Fruit fly (Drosophila melanogaster) whole organism, embryonic: Measurements from ENCODE around the gene CG9782.

Source experiments
- Aef1 ChIP-seq: fragments of 200-800 bp; sonication (Bioruptor generic); IDR thresholded peaks from 3 replicates; pipeline ENCODE4 v1.3.6; 2022; ENCODE audit warnings: missing biosample characterization, missing genetic modification characterization
- Atf3 ChIP-seq: fragments of 200-800 bp; sonication (Bioruptor generic); optimal IDR thresholded peaks from 3 replicates; lab custom pipeline; 2016; ENCODE audit warnings: missing biosample characterization, missing genetic modification characterization
- CG10565 ChIP-seq: fragments of 200-800 bp; sonication (Bioruptor generic); optimal IDR thresholded peaks from 3 replicates; lab custom pipeline; 2016; ENCODE audit warnings: missing biosample characterization, mild to moderate bottlenecking, missing genetic modification characterization
- CG11247 ChIP-seq: fragments of 200-800 bp; sonication (Bioruptor generic); IDR thresholded peaks from 2 replicates; pipeline ENCODE4 v1.3.6; 2022; ENCODE audit warnings: missing biosample characterization, missing genetic modification characterization
- CG11456 ChIP-seq: fragments of 200-800 bp; sonication (Bioruptor generic); IDR thresholded peaks from 3 replicates; pipeline ENCODE4 v1.3.6; 2022; ENCODE audit warnings: missing biosample characterization, missing genetic modification characterization
- CG1233 ChIP-seq: fragments of 200-800 bp; sonication (Bioruptor generic); optimal IDR thresholded peaks from 4 replicates; lab custom pipeline; 2018; ENCODE audit warnings: missing biosample characterization, mild to moderate bottlenecking, missing genetic modification characterization
- CG12744 ChIP-seq: fragments of 200-800 bp; sonication (Bioruptor generic); optimal IDR thresholded peaks from 2 replicates; lab custom pipeline; 2016; ENCODE audit warnings: missing biosample characterization, missing genetic modification characterization
- CG12942 ChIP-seq: fragments of 200-800 bp; sonication (Bioruptor generic); optimal IDR thresholded peaks from 3 replicates; lab custom pipeline; 2016; ENCODE audit warnings: missing biosample characterization, missing genetic modification characterization
- CG13123 ChIP-seq: fragments of 200-800 bp; sonication (Bioruptor generic); optimal IDR thresholded peaks from 2 replicates; lab custom pipeline; 2016; ENCODE audit warnings: missing biosample characterization, missing genetic modification characterization
- CG14860 ChIP-seq: fragments of 200-800 bp; sonication (Bioruptor generic); IDR thresholded peaks from 3 replicates; pipeline ENCODE4 v1.3.6; 2022; ENCODE audit warnings: missing biosample characterization, missing genetic modification characterization; ENCODE audit not compliant: partially characterized antibody
- CG1603 ChIP-seq: fragments of 200-800 bp; sonication (Bioruptor generic); optimal IDR thresholded peaks from 2 replicates; lab custom pipeline; 2019; ENCODE audit warnings: missing biosample characterization, mild to moderate bottlenecking, missing genetic modification characterization, moderate library complexity
- CG16815 ChIP-seq: fragments of 200-800 bp; sonication (Bioruptor generic); optimal IDR thresholded peaks from 3 replicates; lab custom pipeline; 2017; ENCODE audit warnings: missing biosample characterization, mild to moderate bottlenecking, missing genetic modification characterization
- CG17186 ChIP-seq: fragments of 200-800 bp; sonication (Bioruptor generic); optimal IDR thresholded peaks from 3 replicates; lab custom pipeline; 2017; ENCODE audit warnings: missing biosample characterization, missing genetic modification reagents, missing genetic modification characterization
- CG34224 ChIP-seq: fragments of 200-800 bp; sonication (Bioruptor generic); IDR thresholded peaks from 3 replicates; pipeline ENCODE4 v1.3.6; 2022; ENCODE audit warnings: missing biosample characterization, missing genetic modification characterization; ENCODE audit not compliant: partially characterized antibody
- CG4617 ChIP-seq: fragments of 200-800 bp; sonication (Bioruptor generic); optimal IDR thresholded peaks from 3 replicates; lab custom pipeline; 2016; ENCODE audit warnings: missing biosample characterization, missing genetic modification characterization, borderline replicate concordance
- CG6813 ChIP-seq: fragments of 200-800 bp; sonication (Bioruptor generic); optimal IDR thresholded peaks from 2 replicates; lab custom pipeline; 2017; ENCODE audit warnings: missing biosample characterization, missing genetic modification characterization, mild to moderate bottlenecking, moderate library complexity, missing genetic modification reagents
- CG7271 ChIP-seq: fragments of 200-800 bp; sonication (Bioruptor generic); optimal IDR thresholded peaks from 2 replicates; lab custom pipeline; 2018; ENCODE audit warnings: missing biosample characterization, mild to moderate bottlenecking, missing genetic modification characterization, moderate library complexity
- CG7372 ChIP-seq: fragments of 200-800 bp; sonication (Bioruptor generic); IDR thresholded peaks from 2 replicates; pipeline ENCODE4 v1.3.6; 2022; ENCODE audit warnings: missing biosample characterization, missing genetic modification characterization
- CG8281 ChIP-seq: fragments of 200-800 bp; sonication (Bioruptor generic); optimal IDR thresholded peaks from 2 replicates; lab custom pipeline; 2018; ENCODE audit warnings: missing biosample characterization, mild to moderate bottlenecking, missing genetic modification characterization, moderate library complexity
- CG8765 ChIP-seq: fragments of 200-800 bp; sonication (Bioruptor generic); IDR thresholded peaks from 2 replicates; pipeline ENCODE4 v1.3.6; 2022; ENCODE audit warnings: missing biosample characterization, missing genetic modification characterization
- CG9876 ChIP-seq: fragments of 200-800 bp; sonication (Bioruptor generic); optimal IDR thresholded peaks from 2 replicates; lab custom pipeline; 2016; ENCODE audit warnings: missing biosample characterization, missing genetic modification characterization
- CG9932 ChIP-seq: fragments of 200-800 bp; sonication (Bioruptor generic); IDR thresholded peaks from 2 replicates; pipeline ENCODE4 v1.3.6; 2022; ENCODE audit warnings: missing biosample characterization, missing genetic modification characterization
- CTCF ChIP-seq: fragments of 200-800 bp; sonication (Bioruptor generic); optimal IDR thresholded peaks from 2 replicates; lab custom pipeline; 2017; ENCODE audit warnings: missing biosample characterization, mild to moderate bottlenecking, missing genetic modification characterization, moderate library complexity
- Deaf1 ChIP-seq: fragments of 200-800 bp; optimal IDR thresholded peaks from 3 replicates; lab custom pipeline; 2019; ENCODE audit warnings: missing biosample characterization, mild to moderate bottlenecking, missing genetic modification characterization, moderate library complexity
- HHEX ChIP-seq: fragments of 200-800 bp; sonication (Bioruptor generic); optimal IDR thresholded peaks from 3 replicates; lab custom pipeline; 2017; ENCODE audit warnings: missing biosample characterization, mild to moderate bottlenecking, missing genetic modification characterization, missing genetic modification reagents
- HLH3B ChIP-seq: fragments of 200-800 bp; sonication (Bioruptor generic); IDR thresholded peaks from 2 replicates; pipeline ENCODE4 v1.3.6; 2022; ENCODE audit warnings: missing biosample characterization, missing genetic modification characterization
- HmgZ ChIP-seq: fragments of 200-800 bp; sonication (Bioruptor generic); optimal IDR thresholded peaks from 2 replicates; lab custom pipeline; 2018; ENCODE audit warnings: missing biosample characterization, mild to moderate bottlenecking, missing genetic modification characterization
- Jarid2 ChIP-seq: fragments of 200-800 bp; sonication (Bioruptor generic); optimal IDR thresholded peaks from 3 replicates; lab custom pipeline; 2017; ENCODE audit warnings: mild to moderate bottlenecking, missing biosample characterization, missing genetic modification reagents, missing genetic modification characterization
- Lhr ChIP-seq: fragments of 200-800 bp; sonication (Bioruptor generic); optimal IDR thresholded peaks from 3 replicates; lab custom pipeline; 2017; ENCODE audit warnings: mild to moderate bottlenecking, missing biosample characterization, missing genetic modification reagents, missing genetic modification characterization
- Med ChIP-seq: fragments of 200-800 bp; sonication (Bioruptor generic); peaks from one replicate; lab custom pipeline; 2016; ENCODE audit warnings: missing biosample characterization, missing genetic modification characterization, mild to moderate bottlenecking, inconsistent platforms, moderate library complexity
- Meics ChIP-seq: fragments of 200-800 bp; sonication (Bioruptor generic); optimal IDR thresholded peaks from 2 replicates; lab custom pipeline; 2017; ENCODE audit warnings: missing biosample characterization, mild to moderate bottlenecking, missing genetic modification characterization
- Oli ChIP-seq: fragments of 200-800 bp; sonication (Bioruptor generic); optimal IDR thresholded peaks from 2 replicates; lab custom pipeline; 2018; ENCODE audit warnings: missing biosample characterization, mild to moderate bottlenecking, missing genetic modification characterization, moderate library complexity
- Rfx ChIP-seq: fragments of 200-800 bp; sonication (Bioruptor generic); IDR thresholded peaks from 2 replicates; pipeline ENCODE4 v1.3.6; 2022; ENCODE audit warnings: missing biosample characterization, missing genetic modification characterization
- Trl ChIP-seq, 3 experiments: fragments of >200 bp in 2 of 3; fragments of 200-800 bp in 1 of 3; sonication (Bioruptor generic) in 1 of 3; optimal IDR thresholded peaks; 2 replicates in 1 of 3; 3 replicates in 2 of 3; lab custom pipeline; 2016 to 2017; ENCODE audit warnings: missing biosample characterization in 1 of 3, missing genetic modification characterization in 1 of 3
- Xbp1 ChIP-seq: fragments of 200-800 bp; sonication (Bioruptor generic); optimal IDR thresholded peaks from 3 replicates; lab custom pipeline; 2016; ENCODE audit warnings: missing biosample characterization, mild to moderate bottlenecking, missing genetic modification characterization
- YL-1 ChIP-seq: fragments of 200-800 bp; sonication (Bioruptor generic); optimal IDR thresholded peaks from 3 replicates; lab custom pipeline; 2017; ENCODE audit warnings: missing biosample characterization, mild to moderate bottlenecking, missing genetic modification characterization
- aop ChIP-seq: fragments of 200-800 bp; sonication (Bioruptor generic); IDR thresholded peaks from 2 replicates; pipeline ENCODE4 v1.3.6; 2022; ENCODE audit warnings: missing biosample characterization, missing genetic modification characterization
- ap ChIP-seq: fragments of 200-800 bp; sonication (Bioruptor generic); IDR thresholded peaks from 2 replicates; pipeline ENCODE4 v1.3.6; 2022; ENCODE audit warnings: missing biosample characterization, missing genetic modification characterization
- bigmax ChIP-seq: fragments of 200-800 bp; sonication (Bioruptor generic); optimal IDR thresholded peaks from 2 replicates; lab custom pipeline; 2018; ENCODE audit warnings: missing biosample characterization, mild to moderate bottlenecking, missing genetic modification characterization
- ems ChIP-seq: fragments of 200-800 bp; sonication (Bioruptor generic); optimal IDR thresholded peaks from 3 replicates; lab custom pipeline; 2016; ENCODE audit warnings: missing biosample characterization, missing genetic modification characterization
- ftz-f1 ChIP-seq: fragments of 200-800 bp; sonication (Bioruptor generic); optimal IDR thresholded peaks from 2 replicates; lab custom pipeline; 2016; ENCODE audit warnings: missing biosample characterization, missing genetic modification characterization
- jigr1 ChIP-seq: fragments of 200-800 bp; sonication (Bioruptor generic); IDR thresholded peaks from 3 replicates; pipeline ENCODE4 v1.3.6; 2022; ENCODE audit warnings: missing biosample characterization, missing genetic modification characterization
- jing ChIP-seq: fragments of 200-800 bp; sonication (Bioruptor generic); optimal IDR thresholded peaks from 2 replicates; lab custom pipeline; 2018; ENCODE audit warnings: missing biosample characterization, mild to moderate bottlenecking, missing genetic modification characterization
- lilli ChIP-seq: fragments of 200-800 bp; sonication (Bioruptor generic); optimal IDR thresholded peaks from 3 replicates; lab custom pipeline; 2016; ENCODE audit warnings: missing biosample characterization, missing genetic modification characterization
- ro ChIP-seq: fragments of 200-800 bp; sonication (Bioruptor generic); IDR thresholded peaks from 2 replicates; pipeline ENCODE4 v1.3.6; 2022; ENCODE audit warnings: missing biosample characterization, missing genetic modification characterization
- row ChIP-seq: fragments of 200-800 bp; sonication (Bioruptor generic); IDR thresholded peaks from 3 replicates; pipeline ENCODE4 v1.3.6; 2022; ENCODE audit warnings: missing biosample characterization, missing genetic modification characterization
- slou ChIP-seq: fragments of 200-800 bp; sonication (Bioruptor generic); optimal IDR thresholded peaks from 3 replicates; lab custom pipeline; 2016; ENCODE audit warnings: missing biosample characterization, missing genetic modification characterization
- stc ChIP-seq: fragments of 200-800 bp; sonication (Bioruptor generic); IDR thresholded peaks from 2 replicates; pipeline ENCODE4 v1.3.6; 2022; ENCODE audit warnings: missing biosample characterization, missing genetic modification characterization
- tna ChIP-seq: fragments of 200-800 bp; sonication (Bioruptor generic); IDR thresholded peaks from 2 replicates; pipeline ENCODE4 v1.3.6; 2022; ENCODE audit warnings: missing biosample characterization, missing genetic modification characterization; ENCODE audit not compliant: partially characterized antibody
- ttk ChIP-seq: fragments of 200-800 bp; sonication (Bioruptor generic); IDR thresholded peaks from 2 replicates; pipeline ENCODE4 v2.1.2; 2022; ENCODE audit warnings: missing biosample characterization, missing genetic modification characterization

CG9782 gene

dm6 chrX:16670691-16671481, 49.5 kb upstream of the CG9782 start (continued):
- TF ChIP-seq CG7372 (GFP tag; lab: Robert Waterston, UW) (no peak), lilli (no peak), tna (GFP tag; lab: Robert Waterston, UW) (no peak), CG11456 (GFP tag; lab: Robert Waterston, UW) (no peak), stc (no peak), ttk (no peak), CG10565 (GFP tag; lab: Kevin White, UChicago) (no peak), Rfx (peak; percentile 54; the same call in 1 of the 2 replicates), ems (GFP tag; lab: Kevin White, UChicago) (no peak), slou (no peak), CG12744 (GFP tag; lab: Kevin White, UChicago) (no peak), CG17186 (GFP tag; lab: Kevin White, UChicago) (no peak), jing (no peak), HmgZ (tag; lab: Kevin White, UChicago) (peak; percentile 36), Aef1 (no peak), CG11247 (GFP tag; lab: Robert Waterston, UW) (no peak), ap (GFP tag; lab: Robert Waterston, UW) (no peak), CG14860 (GFP tag; lab: Robert Waterston, UW) (no peak), ro (GFP tag; lab: Robert Waterston, UW) (no peak), jigr1 (GFP tag; lab: Robert Waterston, UW) (no peak), Med (peak; percentile 87), row (GFP tag; lab: Robert Waterston, UW) (peak; percentile 66), CG9932 (GFP tag; lab: Robert Waterston, UW) (peak; percentile 33; the same call in 1 of the 2 replicates), Oli (tag; lab: Kevin White, UChicago) (peak; percentile 33), CG16815 (GFP tag; lab: Kevin White, UChicago) (no peak), Trl (optimal IDR thresholded peaks at IDR 0.05; lab: Kevin White, UChicago) (no peak), Trl (GFP tag; optimal IDR thresholded peaks at IDR 0.05; lab: Kevin White, UChicago) (no peak), ftz-f1 (GFP tag; lab: Kevin White, UChicago) (no peak), aop (no peak), CG7271 (tag; lab: Kevin White, UChicago) (no peak), YL-1 (GFP tag; lab: Kevin White, UChicago) (no peak), CG4617 (no peak), Lhr (GFP tag; lab: Kevin White, UChicago) (no peak), bigmax (GFP tag; lab: Kevin White, UChicago) (no peak), CG1603 (tag; lab: Kevin White, UChicago) (peak; percentile 56), HHEX (no peak), CG34224 (GFP tag; lab: Robert Waterston, UW) (0 out of 3 replicates have a peak, but pooled peaks have one; percentile 12), HLH3B (GFP tag; lab: Robert Waterston, UW) (no peak), Xbp1 (GFP tag; lab: Kevin White, UChicago) (peak; percentile 42), CG6813 (GFP tag; lab: Kevin White, UChicago) (no peak), CG8281 (tag; lab: Kevin White, UChicago) (no peak), CG13123 (GFP tag; lab: Kevin White, UChicago) (no peak), Meics (GFP tag; lab: Kevin White, UChicago) (peak; percentile 36), CG9876 (GFP tag; lab: Kevin White, UChicago) (no peak), Deaf1 (no peak), CTCF (GFP tag; lab: Kevin White, UChicago) (no peak), Atf3 (GFP tag; lab: Kevin White, UChicago) (no peak), Jarid2 (no peak), CG12942 (no peak), CG1233 (no peak), CG8765 (GFP tag; lab: Robert Waterston, UW) (no peak)
